Worm (Caenorhabditis elegans): ENCODE results near the gene nonu-1.

DNA sequence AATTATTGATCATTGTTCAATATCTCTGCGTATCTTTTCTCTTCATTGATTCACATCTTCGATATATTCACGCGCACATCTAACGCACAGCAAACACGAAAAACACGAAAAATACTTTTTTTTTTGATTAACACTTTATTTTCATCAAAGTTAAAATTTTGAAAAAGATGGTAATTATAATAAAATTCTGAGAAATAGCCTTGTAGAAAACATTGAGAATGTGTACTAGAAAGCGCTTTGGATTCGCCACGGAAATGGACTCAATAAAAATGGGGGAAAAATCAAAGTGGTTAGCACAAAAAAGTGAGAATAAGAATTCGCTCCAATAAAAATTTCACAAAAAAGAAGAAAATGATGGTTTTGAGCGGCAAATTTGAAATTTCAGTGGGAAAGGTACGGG is 43.8 kb upstream of the nonu-1 start, which contains the start of gene F26F4.6:
- no peak for TF ChIP-seq ceh-43 (GFP tag; optimal IDR thresholded peaks at IDR 0.05)
- TF ChIP-seq lin-32 (GFP tag; optimal IDR thresholded peaks at IDR 0.05): no peak
- TF ChIP-seq nhr-237 (tag; optimal IDR thresholded peaks at IDR 0.05): no peak
- no peak for TF ChIP-seq bed-3 (GFP tag; optimal IDR thresholded peaks at IDR 0.05)
- no peak for TF ChIP-seq sem-2 (GFP tag; optimal IDR thresholded peaks at IDR 0.05)
- no peak for TF ChIP-seq unc-62 (GFP tag; optimal IDR thresholded peaks at IDR 0.05)
- no peak for TF ChIP-seq M03D4.4 (tag; optimal IDR thresholded peaks at IDR 0.05)
- no peak for TF ChIP-seq pha-4 (tag; optimal IDR thresholded peaks at IDR 0.05)
- no peak for TF ChIP-seq blmp-1 (tag; optimal IDR thresholded peaks at IDR 0.05)
- TF ChIP-seq lin-13 (tag; optimal IDR thresholded peaks at IDR 0.05): no peak
- no peak for TF ChIP-seq ztf-11 (tag; optimal IDR thresholded peaks at IDR 0.05)
- TF ChIP-seq elt-1 (tag; optimal IDR thresholded peaks at IDR 0.05; ENCODE audit: borderline replicate concordance, insufficient read depth): no peak
- TF ChIP-seq snpc-4 (tag; optimal IDR thresholded peaks at IDR 0.05): no peak
- no peak for TF ChIP-seq elt-3 (tag; optimal IDR thresholded peaks at IDR 0.05)

Data from whole organism, mixed stage, embryonic.